Fruit fly (Drosophila melanogaster): Measurements from ENCODE around the gene CG6793.

The CG6793 gene

dm6 chr3L:12078551-12079318, 36.5 kb downstream of the CG6793 start (continued):
- no peak for TF ChIP-seq Opbp (GFP tag; IDR thresholded peaks at IDR 0.05; ENCODE audit: partially characterized antibody)
- peak; percentile 1 for TF ChIP-seq gro (GFP tag; optimal IDR thresholded peaks at IDR 0.05)
- TF ChIP-seq CG42726 (GFP tag; IDR thresholded peaks at IDR 0.05; ENCODE audit: partially characterized antibody) = no peak
- peak; percentile 22 for TF ChIP-seq nerfin-1 (tag; optimal IDR thresholded peaks at IDR 0.05)
- 0 out of 2 replicates have a peak, but pooled peaks have one; percentile 11 for TF ChIP-seq CG31441 (GFP tag; IDR thresholded peaks at IDR 0.05)
- TF ChIP-seq CG6791 (GFP tag; IDR thresholded peaks at IDR 0.05; ENCODE audit: partially characterized antibody) = no peak
- TF ChIP-seq lilli (GFP tag; optimal IDR thresholded peaks at IDR 0.05) = no peak
- TF ChIP-seq CG11560 (tag; IDR thresholded peaks at IDR 0.05) = no peak
- no peak for TF ChIP-seq Camta (GFP tag; optimal IDR thresholded peaks at IDR 0.05)
- TF ChIP-seq Sry-δ (GFP tag; optimal IDR thresholded peaks at IDR 0.05) = no peak
- no peak for TF ChIP-seq pita (GFP tag; optimal IDR thresholded peaks at IDR 0.05)
- no peak for TF ChIP-seq CG17802 (tag; optimal IDR thresholded peaks at IDR 0.05)
- no peak for TF ChIP-seq rib (GFP tag; IDR thresholded peaks at IDR 0.05)
- no peak for TF ChIP-seq Dad (GFP tag; optimal IDR thresholded peaks at IDR 0.05)
- no peak for TF ChIP-seq CG4424 (GFP tag; optimal IDR thresholded peaks at IDR 0.05)
- TF ChIP-seq ato (GFP tag; IDR thresholded peaks at IDR 0.05; ENCODE audit: partially characterized antibody) = no peak
- no peak for TF ChIP-seq trh (GFP tag; optimal IDR thresholded peaks at IDR 0.05)
- TF ChIP-seq BEAF-32 (GFP tag; optimal IDR thresholded peaks at IDR 0.05) = no peak
- peak; percentile 89 for TF ChIP-seq kni (GFP tag; optimal IDR thresholded peaks at IDR 0.05)
- no peak for TF ChIP-seq pnt (GFP tag; optimal IDR thresholded peaks at IDR 0.05)
- peak; percentile 34 for TF ChIP-seq Jarid2 (GFP tag; optimal IDR thresholded peaks at IDR 0.05)
- no peak for TF ChIP-seq inv (GFP tag; IDR thresholded peaks at IDR 0.05; ENCODE audit: partially characterized antibody)
- peak; percentile 27 for TF ChIP-seq Fer1 (GFP tag; optimal IDR thresholded peaks at IDR 0.05)
- TF ChIP-seq fd64A (GFP tag; optimal IDR thresholded peaks at IDR 0.05) = peak; percentile 53
- TF ChIP-seq CG34376 (GFP tag; optimal IDR thresholded peaks at IDR 0.05) = peak; percentile 41
- peak; percentile 6 for TF ChIP-seq sug (tag; optimal IDR thresholded peaks at IDR 0.05)
- TF ChIP-seq lab (GFP tag; optimal IDR thresholded peaks at IDR 0.05) = peak; percentile 38
- TF ChIP-seq fd102C (GFP tag; optimal IDR thresholded peaks at IDR 0.05) = no peak
- TF ChIP-seq ash1 (GFP tag; optimal IDR thresholded peaks at IDR 0.05) = no peak
- TF ChIP-seq prd (optimal IDR thresholded peaks at IDR 0.05) = no peak
- TF ChIP-seq prd (GFP tag; IDR thresholded peaks at IDR 0.05) = 0 out of 3 replicates have a peak, but pooled peaks have one; percentile 24
- no peak for TF ChIP-seq br (optimal IDR thresholded peaks at IDR 0.05)
- TF ChIP-seq fd96Cb (tag; optimal IDR thresholded peaks at IDR 0.05) = no peak
- peak; percentile 16 for TF ChIP-seq CG1603 (tag; optimal IDR thresholded peaks at IDR 0.05)
- TF ChIP-seq mam (GFP tag; optimal IDR thresholded peaks at IDR 0.05) = no peak
- peak; percentile 41 for TF ChIP-seq CG15269 (tag; optimal IDR thresholded peaks at IDR 0.05)
- no peak for TF ChIP-seq Oli (tag; optimal IDR thresholded peaks at IDR 0.05)
- TF ChIP-seq Dip3 (GFP tag; optimal IDR thresholded peaks at IDR 0.05) = no peak
- no peak for TF ChIP-seq Ets65A (GFP tag)
- TF ChIP-seq CG11723 (GFP tag; optimal IDR thresholded peaks at IDR 0.05) = no peak
- TF ChIP-seq CG6254 (GFP tag; optimal IDR thresholded peaks at IDR 0.05) = peak; percentile 33
- peak; percentile 23 for TF ChIP-seq CG15514 (GFP tag; optimal IDR thresholded peaks at IDR 0.05)
- no peak for TF ChIP-seq aop (GFP tag; IDR thresholded peaks at IDR 0.05)
- TF ChIP-seq CG4617 (GFP tag; optimal IDR thresholded peaks at IDR 0.05; ENCODE audit: borderline replicate concordance) = no peak
- peak; percentile 89 for TF ChIP-seq pros (GFP tag; optimal IDR thresholded peaks at IDR 0.05)
- TF ChIP-seq CG8281 (tag; optimal IDR thresholded peaks at IDR 0.05) = peak; percentile 65
- TF ChIP-seq CG2199 (GFP tag; IDR thresholded peaks at IDR 0.05) = peak; percentile 88; the same call in 2 of the 3 replicates
- TF ChIP-seq CG12071 (GFP tag; optimal IDR thresholded peaks at IDR 0.05) = peak; percentile 35
- TF ChIP-seq Hr39 (optimal IDR thresholded peaks at IDR 0.05) = no peak
